Fruit fly (Drosophila melanogaster): Measurements from ENCODE around the gene CG43219.

CG43219 gene

dm6 chr3L:21171905-21172304, 48.3 kb upstream of the CG43219 start, which contains the start of gene Ac78C (continued):
- peak; percentile 90 for TF ChIP-seq CG12744 (GFP tag; optimal IDR thresholded peaks at IDR 0.05)
- TF ChIP-seq D (optimal IDR thresholded peaks at IDR 0.05) = no peak
- TF ChIP-seq D (GFP tag; optimal IDR thresholded peaks at IDR 0.05) = peak; percentile 33
- TF ChIP-seq Mrtf (GFP tag; IDR thresholded peaks at IDR 0.05) = peak; percentile 87
- TF ChIP-seq h (optimal IDR thresholded peaks at IDR 0.05) = no peak
- peak; percentile 90 for TF ChIP-seq CG7839 (tag; optimal IDR thresholded peaks at IDR 0.05)
- peak; percentile 14 for TF ChIP-seq MESR4 (GFP tag; optimal IDR thresholded peaks at IDR 0.05)
- TF ChIP-seq CG4282 (GFP tag; optimal IDR thresholded peaks at IDR 0.05) = peak; percentile 83
- TF ChIP-seq pita (GFP tag; optimal IDR thresholded peaks at IDR 0.05) = no peak
- peak; percentile 1 for TF ChIP-seq bigmax (GFP tag; optimal IDR thresholded peaks at IDR 0.05)
- peak; percentile 51; the same call in 2 of the 3 replicates for TF ChIP-seq croc (GFP tag; conservative IDR thresholded peaks at IDR 0.05)
- TF ChIP-seq CG14667 (GFP tag; IDR thresholded peaks at IDR 0.05) = peak; percentile 68
- peak; percentile 93 for TF ChIP-seq slbo (GFP tag; IDR thresholded peaks at IDR 0.05)
- TF ChIP-seq toy (GFP tag; IDR thresholded peaks at IDR 0.05) = peak; percentile 85
- TF ChIP-seq CG33213 (GFP tag; optimal IDR thresholded peaks at IDR 0.05) = peak; percentile 82
- no peak for TF ChIP-seq zen2 (GFP tag; IDR thresholded peaks at IDR 0.05; ENCODE audit: partially characterized antibody)
- no peak for TF ChIP-seq usp (GFP tag; optimal IDR thresholded peaks at IDR 0.05)
- no peak for TF ChIP-seq mld (GFP tag; IDR thresholded peaks at IDR 0.05; ENCODE audit: partially characterized antibody)
- no peak for TF ChIP-seq sim (GFP tag; IDR thresholded peaks at IDR 0.05)
- no peak for TF ChIP-seq aop (GFP tag; IDR thresholded peaks at IDR 0.05)
- peak; percentile 84 for TF ChIP-seq tx (GFP tag; optimal IDR thresholded peaks at IDR 0.05)
- TF ChIP-seq CG5180 (GFP tag; optimal IDR thresholded peaks at IDR 0.05) = peak; percentile 93
- TF ChIP-seq onecut (GFP tag; IDR thresholded peaks at IDR 0.05) = peak; percentile 71
- peak; percentile 64 for TF ChIP-seq CG12155 (GFP tag; optimal IDR thresholded peaks at IDR 0.05)
- no peak for TF ChIP-seq bsh (GFP tag; optimal IDR thresholded peaks at IDR 0.05)
- TF ChIP-seq Trl (optimal IDR thresholded peaks at IDR 0.05) = no peak
- TF ChIP-seq Trl (GFP tag; optimal IDR thresholded peaks at IDR 0.05) = peak; percentile 89
- TF ChIP-seq Meics (GFP tag; optimal IDR thresholded peaks at IDR 0.05) = peak; percentile 89
- TF ChIP-seq CG9932 (GFP tag; IDR thresholded peaks at IDR 0.05) = peak; percentile 94
- peak; percentile 100 for TF ChIP-seq Med (GFP tag)
- TF ChIP-seq eyg (GFP tag; optimal IDR thresholded peaks at IDR 0.05) = peak; percentile 92
- peak; percentile 83 for TF ChIP-seq CG1647 (GFP tag; optimal IDR thresholded peaks at IDR 0.05)
- TF ChIP-seq D19A (tag; optimal IDR thresholded peaks at IDR 0.05) = no peak
- peak; percentile 81 for TF ChIP-seq Bgb (GFP tag; IDR thresholded peaks at IDR 0.05; ENCODE audit: partially characterized antibody)
- peak; percentile 67 for TF ChIP-seq CG1792 (GFP tag; optimal IDR thresholded peaks at IDR 0.05)
- TF ChIP-seq CG10209 (GFP tag; optimal IDR thresholded peaks at IDR 0.05) = peak; percentile 72
- no peak for TF ChIP-seq Elba2 (GFP tag; optimal IDR thresholded peaks at IDR 0.05)
- TF ChIP-seq CG8944 (GFP tag; optimal IDR thresholded peaks at IDR 0.05) = peak; percentile 88
- peak; percentile 35; the same call in 1 of the 2 replicates for TF ChIP-seq CkIIα-i1 (GFP tag; IDR thresholded peaks at IDR 0.05)
- peak; percentile 24 for TF ChIP-seq tio (GFP tag; optimal IDR thresholded peaks at IDR 0.05)
- peak; percentile 83; the same call in 2 of the 3 replicates for TF ChIP-seq gce (GFP tag; IDR thresholded peaks at IDR 0.05)
- TF ChIP-seq salm (tag; optimal IDR thresholded peaks at IDR 0.05) = peak; percentile 69
- TF ChIP-seq row (GFP tag; IDR thresholded peaks at IDR 0.05) = peak; percentile 86
- TF ChIP-seq klu (GFP tag; IDR thresholded peaks at IDR 0.05) = peak; percentile 66
- no peak for TF ChIP-seq CG14710 (tag; optimal IDR thresholded peaks at IDR 0.05)
- TF ChIP-seq Myb (GFP tag; optimal IDR thresholded peaks at IDR 0.05) = peak; percentile 79
- no peak for TF ChIP-seq CG10431 (GFP tag; optimal IDR thresholded peaks at IDR 0.05)
- TF ChIP-seq Dip3 (GFP tag; optimal IDR thresholded peaks at IDR 0.05) = peak; percentile 90
- TF ChIP-seq Usf (GFP tag; optimal IDR thresholded peaks at IDR 0.05) = peak; percentile 48
- peak; percentile 69 for TF ChIP-seq Chrac-16 (GFP tag; optimal IDR thresholded peaks at IDR 0.05)
- no peak for TF ChIP-seq Lpt (GFP tag; optimal IDR thresholded peaks at IDR 0.05)
- no peak for TF ChIP-seq CG1832 (GFP tag; optimal IDR thresholded peaks at IDR 0.05)
- TF ChIP-seq MBD-R2 (GFP tag; IDR thresholded peaks at IDR 0.05) = no peak; the same call in none of the 2 replicates

All from whole organism, embryonic.